Worm (Caenorhabditis elegans): ENCODE data around the gene R11A8.1.

ce11 chrIV:10310329-10310728, 46.6 kb downstream of the R11A8.1 start, which contains the start of gene R09E10.8:
- TF ChIP-seq unc-3 (GFP tag; conservative IDR thresholded peaks at IDR 0.05) (no peak), unc-3 (tag; optimal IDR thresholded peaks at IDR 0.05) (no peak), nfya-1 (tag; optimal IDR thresholded peaks at IDR 0.05) (no peak), F13H6.1 (tag; optimal IDR thresholded peaks at IDR 0.05) (no peak), lin-11 (tag; optimal IDR thresholded peaks at IDR 0.05) (no peak), unc-55 (GFP tag; optimal IDR thresholded peaks at IDR 0.05) (no peak), ceh-9 (tag; optimal IDR thresholded peaks at IDR 0.05) (no peak), tbx-2 (tag; optimal IDR thresholded peaks at IDR 0.05) (no peak), ets-4 (tag; optimal IDR thresholded peaks at IDR 0.05) (no peak), sox-4 (tag; optimal IDR thresholded peaks at IDR 0.05) (no peak), pqm-1 (tag; optimal IDR thresholded peaks at IDR 0.05) (no peak), ceh-34 (tag; optimal IDR thresholded peaks at IDR 0.05) (no peak), ama-1 (optimal IDR thresholded peaks at IDR 0.05) (no peak)
